Worm (Caenorhabditis elegans): ENCODE measurements around the gene bath-23.

bath-23 gene

ce11 chrII:3337039-3337438 lies 34.1 kb upstream of the bath-23 start, which contains the start of gene F14D2.19:
TSS of gene F14D2.19 (minus strand) at chrII:3337139.
- no peak for TF ChIP-seq lin-32 (GFP tag; optimal IDR thresholded peaks at IDR 0.05)

DNA sequence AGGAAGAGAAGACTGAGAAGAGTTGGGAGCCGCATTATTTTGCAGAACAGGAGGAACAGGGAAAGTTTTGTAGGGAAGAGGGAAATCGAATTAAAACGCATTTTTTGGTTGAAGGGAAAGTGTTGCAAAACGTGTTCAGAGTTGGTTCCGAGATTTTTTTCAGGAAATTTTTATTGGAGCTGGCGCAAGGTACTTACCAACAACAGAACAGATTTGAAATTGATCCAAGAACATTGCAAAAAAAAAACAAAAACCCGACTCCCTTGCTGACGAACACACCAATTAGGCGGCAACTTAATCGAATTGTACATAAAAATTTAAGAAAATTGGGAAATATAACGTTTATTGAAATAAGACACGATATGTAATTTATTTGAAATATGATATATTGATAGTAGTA lies 32.6 kb upstream of the bath-23 start, which contains the start of gene F14D2.7:
Gene F14D2.7 (minus strand): TSS at position 101 of the 400 bp plus-strand sequence.
- TF ChIP-seq sptf-1 (tag; optimal IDR thresholded peaks at IDR 0.05) (no peak), ces-1 (GFP tag; optimal IDR thresholded peaks at IDR 0.05) (no peak), lin-32 (GFP tag; optimal IDR thresholded peaks at IDR 0.05) (no peak), M03D4.4 (tag; optimal IDR thresholded peaks at IDR 0.05) (no peak)

DNA sequence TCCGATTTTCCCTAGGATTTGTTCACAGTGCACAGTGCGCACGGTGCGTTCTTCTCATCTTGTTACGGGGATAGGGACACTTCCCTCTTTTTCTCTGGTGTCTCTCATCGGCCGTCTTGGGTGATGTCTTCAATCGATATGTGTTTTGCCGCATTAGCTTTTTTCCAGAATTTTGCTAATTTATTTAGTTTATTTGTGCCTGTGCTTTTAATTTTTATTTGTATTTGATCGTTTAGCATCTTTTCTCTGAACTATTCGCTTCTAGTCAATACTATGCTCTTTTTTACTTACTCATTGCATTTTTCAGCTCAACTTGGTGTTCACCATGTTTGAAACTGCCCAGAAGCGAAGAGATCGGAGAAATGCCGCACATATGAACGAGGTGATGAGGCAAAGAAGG lies 30.9 kb upstream of the bath-23 start, which contains the start of gene F14D2.5:
Gene F14D2.5 (plus strand): TSS at position 301 of the 400 bp plus-strand sequence.
- TF ChIP-seq unc-120 (tag; optimal IDR thresholded peaks at IDR 0.05; ENCODE audit: poor library complexity, severe bottlenecking) (no peak), ceh-83 (GFP tag; optimal IDR thresholded peaks at IDR 0.05) (peak; percentile 64)

DNA sequence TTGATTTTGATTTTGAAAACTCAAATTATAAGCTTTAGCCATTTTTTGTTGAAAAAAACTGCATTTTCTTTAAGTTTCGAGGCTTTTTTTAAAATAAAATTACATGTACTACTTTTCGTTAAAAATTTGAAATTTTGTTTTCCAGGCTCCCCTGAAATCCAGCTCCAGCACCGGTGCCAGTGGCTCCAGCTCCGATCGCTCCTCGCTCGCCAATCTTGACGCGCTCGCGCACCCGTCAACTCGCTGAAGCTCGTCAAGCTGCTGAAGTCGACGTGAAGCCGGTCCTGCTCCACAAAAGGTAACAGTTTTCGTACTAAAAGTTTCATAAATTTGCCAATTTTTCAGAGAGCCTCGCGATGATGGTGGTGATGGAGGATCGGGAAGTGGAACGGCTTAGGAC lies 30.3 kb upstream of the bath-23 start:
- no peak for TF ChIP-seq nhr-12 (tag; optimal IDR thresholded peaks at IDR 0.05)
- no peak for TF ChIP-seq nhr-237 (tag; optimal IDR thresholded peaks at IDR 0.05)
- TF ChIP-seq ceh-43 (GFP tag; optimal IDR thresholded peaks at IDR 0.05) = no peak
- no peak for TF ChIP-seq mls-2 (tag; optimal IDR thresholded peaks at IDR 0.05)
- TF ChIP-seq flh-1 (GFP tag; optimal IDR thresholded peaks at IDR 0.05) = no peak
- TF ChIP-seq sem-2 (GFP tag; optimal IDR thresholded peaks at IDR 0.05) = no peak

ce11 chrII:3341989-3342388 lies 29.1 kb upstream of the bath-23 start, which contains the start of gene F14D2.11:
TSS of gene F14D2.11 (minus strand) at chrII:3342089.
- no peak for TF ChIP-seq elt-3 (tag; optimal IDR thresholded peaks at IDR 0.05)
- TF ChIP-seq unc-62 (GFP tag; optimal IDR thresholded peaks at IDR 0.05) = no peak
- TF ChIP-seq sem-2 (GFP tag; optimal IDR thresholded peaks at IDR 0.05) = no peak

DNA sequence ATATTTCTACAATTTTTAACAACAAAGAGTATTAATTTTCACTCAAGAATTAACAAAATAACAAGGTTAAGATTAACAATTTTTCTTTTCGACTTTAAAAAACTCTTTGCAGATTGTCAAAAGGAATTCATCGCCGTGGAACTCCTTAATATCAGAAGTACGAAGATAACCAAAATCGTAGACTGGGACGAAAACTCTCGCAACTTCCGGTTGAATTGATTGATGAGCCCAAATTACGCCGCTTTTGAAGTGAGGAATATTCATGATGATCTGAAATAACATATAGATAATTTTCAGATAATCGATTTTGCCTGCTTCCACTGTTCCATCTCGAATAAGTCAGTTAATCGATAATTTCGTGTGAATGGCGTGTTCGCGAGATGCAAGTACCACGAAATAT lies 27.4 kb upstream of the bath-23 start, which contains the start of gene F14D2.15:
Gene F14D2.15 (minus strand): TSS at position 101 of the 400 bp plus-strand sequence.
- no peak for TF ChIP-seq cnd-1 (tag; optimal IDR thresholded peaks at IDR 0.05)
- TF ChIP-seq nhr-2 (tag; optimal IDR thresholded peaks at IDR 0.05) = no peak
- no peak for TF ChIP-seq elt-1 (tag; optimal IDR thresholded peaks at IDR 0.05; ENCODE audit: borderline replicate concordance, insufficient read depth)
- TF ChIP-seq mep-1 (tag; optimal IDR thresholded peaks at IDR 0.05) = no peak
- TF ChIP-seq flh-1 (GFP tag; optimal IDR thresholded peaks at IDR 0.05) = no peak
- no peak for TF ChIP-seq ceh-43 (GFP tag; optimal IDR thresholded peaks at IDR 0.05)
- TF ChIP-seq zip-8 (tag; optimal IDR thresholded peaks at IDR 0.05) = no peak
- no peak for TF ChIP-seq unc-120 (tag; optimal IDR thresholded peaks at IDR 0.05; ENCODE audit: poor library complexity, severe bottlenecking)
- no peak for TF ChIP-seq nhr-12 (tag; optimal IDR thresholded peaks at IDR 0.05)
- no peak for TF ChIP-seq elt-3 (tag; optimal IDR thresholded peaks at IDR 0.05)
- TF ChIP-seq snpc-4 (tag; optimal IDR thresholded peaks at IDR 0.05) = no peak
- no peak for TF ChIP-seq blmp-1 (tag; optimal IDR thresholded peaks at IDR 0.05)
- no peak for TF ChIP-seq lin-32 (GFP tag; optimal IDR thresholded peaks at IDR 0.05)
- TF ChIP-seq ztf-11 (tag; optimal IDR thresholded peaks at IDR 0.05) = no peak
- TF ChIP-seq nhr-76 (tag; optimal IDR thresholded peaks at IDR 0.05) = no peak

- TF ChIP-seq lin-32 (GFP tag; optimal IDR thresholded peaks at IDR 0.05) = no peak
- TF ChIP-seq unc-62 (GFP tag; optimal IDR thresholded peaks at IDR 0.05) = no peak
- TF ChIP-seq unc-39 (tag; optimal IDR thresholded peaks at IDR 0.05) = no peak
- no peak for TF ChIP-seq nhr-28 (tag; optimal IDR thresholded peaks at IDR 0.05)
Measured at ce11 chrII:3344917-3345316, 26.2 kb upstream of the bath-23 start, which contains the start of gene bath-28. TSS of gene bath-28 (minus strand) at chrII:3344967.

- TF ChIP-seq lin-13 (tag; optimal IDR thresholded peaks at IDR 0.05) (no peak), tbx-8 (GFP tag; optimal IDR thresholded peaks at IDR 0.05) (no peak), lin-32 (GFP tag; optimal IDR thresholded peaks at IDR 0.05) (no peak), flh-1 (GFP tag; optimal IDR thresholded peaks at IDR 0.05) (no peak), elt-1 (tag; optimal IDR thresholded peaks at IDR 0.05; ENCODE audit: borderline replicate concordance, insufficient read depth) (no peak), ztf-11 (tag; optimal IDR thresholded peaks at IDR 0.05) (no peak), pha-4 (tag; optimal IDR thresholded peaks at IDR 0.05) (no peak), zip-8 (tag; optimal IDR thresholded peaks at IDR 0.05) (no peak), lsy-2 (tag; optimal IDR thresholded peaks at IDR 0.05) (no peak), unc-62 (GFP tag; optimal IDR thresholded peaks at IDR 0.05) (no peak), unc-120 (tag; optimal IDR thresholded peaks at IDR 0.05; ENCODE audit: poor library complexity, severe bottlenecking) (no peak), sptf-1 (tag; optimal IDR thresholded peaks at IDR 0.05) (no peak), snpc-4 (tag; optimal IDR thresholded peaks at IDR 0.05) (no peak), M03D4.4 (tag; optimal IDR thresholded peaks at IDR 0.05) (no peak), drap-1 (GFP tag; optimal IDR thresholded peaks at IDR 0.05) (no peak), mep-1 (tag; optimal IDR thresholded peaks at IDR 0.05) (no peak)
Measured at ce11 chrII:3346328-3346780, 24.8 kb upstream of the bath-23 start, which contains the start of gene bath-30. TSS of gene bath-30 (minus strand) at chrII:3346378.
